Worm (Caenorhabditis elegans) whole organism, late embryonic: ENCODE measurements around the gene C16B8.3.

Experiments
- dmd-4 ChIP-seq: sonication (generic microtip); optimal IDR thresholded peaks from 2 replicates; lab custom pipeline; 2016; ENCODE audit warnings: borderline replicate concordance, missing genetic modification characterization, missing compliant biosample characterization
- mec-3 ChIP-seq: sonication (generic microtip); optimal IDR thresholded peaks from 2 replicates; lab custom pipeline; 2016; ENCODE audit warnings: borderline replicate concordance, missing genetic modification characterization, missing compliant biosample characterization
- nfya-1 ChIP-seq: sonication (generic microtip); optimal IDR thresholded peaks from 2 replicates; lab custom pipeline; 2017; ENCODE audit warnings: missing genetic modification characterization, mild to moderate bottlenecking, missing compliant biosample characterization, antibody characterized with exemption, moderate library complexity
- nhr-11 ChIP-seq: fragments of 150-350 bp; optimal IDR thresholded peaks from 2 replicates; lab custom pipeline; 2014; ENCODE audit warnings: missing biosample characterization, missing genetic modification characterization
- rnt-1 ChIP-seq: sonication (generic microtip); optimal IDR thresholded peaks from 2 replicates; lab custom pipeline; 2016; ENCODE audit warnings: missing genetic modification characterization, missing compliant biosample characterization
- tbx-2 ChIP-seq: sonication (generic microtip); optimal IDR thresholded peaks from 2 replicates; lab custom pipeline; 2016; ENCODE audit warnings: missing genetic modification characterization, missing compliant biosample characterization
- unc-42 ChIP-seq: sonication (generic microtip); optimal IDR thresholded peaks from 2 replicates; lab custom pipeline; 2016; ENCODE audit warnings: missing genotype, missing genetic modification characterization, missing compliant biosample characterization

ce11 chrX:3937884-3938283, 30.6 kb downstream of the C16B8.3 start:
- no peak for TF ChIP-seq rnt-1 (tag; lab: Kevin White, UChicago)
- TF ChIP-seq tbx-2 (tag; lab: Kevin White, UChicago): no peak
- TF ChIP-seq nhr-11 (tag; lab: Kevin White, UChicago): no peak
- no peak for TF ChIP-seq nfya-1 (tag; lab: Kevin White, UChicago)
- no peak for TF ChIP-seq unc-42 (tag; lab: Kevin White, UChicago)
- TF ChIP-seq dmd-4 (tag; lab: Kevin White, UChicago): no peak
- no peak for TF ChIP-seq mec-3 (tag; lab: Kevin White, UChicago)
